Fruit fly (Drosophila melanogaster): ENCODE data around the gene CG14194.

DNA sequence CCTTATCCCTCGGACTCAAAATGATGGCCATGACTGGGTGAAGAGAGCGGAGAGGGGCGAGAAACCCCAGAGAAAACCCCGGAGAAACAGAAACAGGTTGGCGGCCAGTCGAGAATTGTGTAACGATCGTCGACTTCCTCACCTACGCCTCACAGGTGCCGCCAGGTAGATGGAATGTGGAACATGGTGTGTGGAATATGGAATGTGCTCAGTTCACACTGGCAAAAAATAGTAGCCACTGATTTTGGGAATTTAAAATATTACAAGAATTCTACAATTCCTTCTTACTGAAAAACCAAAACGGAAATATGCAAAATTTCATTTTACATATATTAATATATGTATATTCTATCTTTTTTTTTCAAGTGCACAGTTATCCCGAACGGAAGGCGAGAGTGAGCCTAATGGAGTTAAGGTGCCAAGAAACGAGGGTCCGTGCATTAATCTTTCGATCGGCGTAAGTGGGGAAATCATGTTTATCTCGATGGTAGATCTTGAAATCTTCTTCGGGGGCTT lies 37.4 kb upstream of the CG14194 start:
- no peak for TF ChIP-seq CG8478 (optimal IDR thresholded peaks at IDR 0.05)
- no peak for TF ChIP-seq CTCF (optimal IDR thresholded peaks at IDR 0.05)
